Worm (Caenorhabditis elegans): ENCODE data around the gene ceh-63.

ce11 chrX:3678507-3679175, 4.8 kb upstream of the ceh-63 start, which contains the start of gene tag-52:
- TF ChIP-seq snpc-4 (tag; optimal IDR thresholded peaks at IDR 0.05): no peak
- no peak for TF ChIP-seq nhr-237 (tag; optimal IDR thresholded peaks at IDR 0.05)
